Fruit fly (Drosophila melanogaster) whole organism, embryonic: Measurements from ENCODE around the gene Gpdh3.

ENCODE experiments used
- Aef1 ChIP-seq: fragments of 200-800 bp; sonication (Bioruptor generic); IDR thresholded peaks from 3 replicates; pipeline ENCODE4 v1.3.6; 2022; ENCODE audit warnings: missing biosample characterization, missing genetic modification characterization
- BEAF-32 ChIP-seq: fragments of 200-800 bp; sonication (Bioruptor generic); optimal IDR thresholded peaks from 3 replicates; lab custom pipeline; 2017; ENCODE audit warnings: missing biosample characterization, missing genetic modification characterization, mild to moderate bottlenecking, moderate library complexity, missing genetic modification reagents
- Bdp1 ChIP-seq: fragments of 200-800 bp; sonication (Bioruptor generic); optimal IDR thresholded peaks from 3 replicates; lab custom pipeline; 2016; ENCODE audit warnings: missing biosample characterization, missing genetic modification characterization
- CG11504 ChIP-seq: fragments of 200-800 bp; sonication (Bioruptor generic); optimal IDR thresholded peaks from 3 replicates; lab custom pipeline; 2019; ENCODE audit warnings: missing biosample characterization, mild to moderate bottlenecking, missing genetic modification characterization, moderate library complexity
- CG14860 ChIP-seq: fragments of 200-800 bp; sonication (Bioruptor generic); IDR thresholded peaks from 3 replicates; pipeline ENCODE4 v1.3.6; 2022; ENCODE audit warnings: missing biosample characterization, missing genetic modification characterization; ENCODE audit not compliant: partially characterized antibody
- CG14965 ChIP-seq: fragments of 200-800 bp; sonication (Bioruptor generic); optimal IDR thresholded peaks from 2 replicates; lab custom pipeline; 2016; ENCODE audit warnings: missing biosample characterization, missing genetic modification characterization, borderline replicate concordance
- CG1529 ChIP-seq: fragments of 200-800 bp; sonication (Bioruptor generic); optimal IDR thresholded peaks from 3 replicates; lab custom pipeline; 2018; ENCODE audit warnings: missing biosample characterization, missing genetic modification characterization
- CG15479 ChIP-seq: fragments of 200-800 bp; sonication (Bioruptor generic); optimal IDR thresholded peaks from 3 replicates; lab custom pipeline; 2019; ENCODE audit warnings: missing biosample characterization, mild to moderate bottlenecking, missing genetic modification characterization, moderate library complexity
- CG15696 ChIP-seq: fragments of 200-800 bp; sonication (Bioruptor generic); optimal IDR thresholded peaks from 2 replicates; lab custom pipeline; 2019; ENCODE audit warnings: missing biosample characterization, mild to moderate bottlenecking, missing genetic modification characterization, moderate library complexity
- CG1792 ChIP-seq: fragments of 200-800 bp; sonication (Bioruptor generic); optimal IDR thresholded peaks from 2 replicates; lab custom pipeline; 2016; ENCODE audit warnings: missing biosample characterization, missing genetic modification characterization
- CG2199 ChIP-seq: fragments of 200-800 bp; sonication (Bioruptor generic); IDR thresholded peaks from 3 replicates; pipeline ENCODE4 v1.3.6; 2022; ENCODE audit warnings: missing biosample characterization, missing genetic modification characterization
- CG30431 ChIP-seq: fragments of 200-800 bp; sonication (Bioruptor generic); optimal IDR thresholded peaks from 2 replicates; lab custom pipeline; 2017; ENCODE audit warnings: missing biosample characterization, missing genetic modification characterization
- CG3281 ChIP-seq: fragments of 200-800 bp; sonication (Bioruptor generic); optimal IDR thresholded peaks from 3 replicates; lab custom pipeline; 2017; ENCODE audit warnings: missing biosample characterization, mild to moderate bottlenecking, missing genetic modification characterization
- CG4360 ChIP-seq: fragments of 200-800 bp; sonication (Bioruptor generic); IDR thresholded peaks from 2 replicates; pipeline ENCODE4 v1.3.6; 2022; ENCODE audit warnings: missing biosample characterization, missing genetic modification characterization
- CG6272 ChIP-seq: fragments of 200-800 bp; sonication (Bioruptor generic); IDR thresholded peaks from 2 replicates; pipeline ENCODE4 v1.3.6; 2022; ENCODE audit warnings: missing biosample characterization, missing genetic modification characterization
- CG7745 ChIP-seq: fragments of 200-800 bp; sonication (Bioruptor generic); optimal IDR thresholded peaks from 2 replicates; lab custom pipeline; 2018; ENCODE audit warnings: missing biosample characterization, mild to moderate bottlenecking, missing genetic modification characterization, moderate library complexity
- CG7928 ChIP-seq: fragments of 200-800 bp; sonication (Bioruptor generic); optimal IDR thresholded peaks from 2 replicates; lab custom pipeline; 2017; ENCODE audit warnings: missing biosample characterization, mild to moderate bottlenecking, missing genetic modification characterization
- CHES-1-like ChIP-seq: fragments of 200-800 bp; sonication (Bioruptor generic); optimal IDR thresholded peaks from 2 replicates; lab custom pipeline; 2016; ENCODE audit warnings: missing biosample characterization, missing genetic modification characterization
- Dip3 ChIP-seq: fragments of 200-800 bp; sonication (Bioruptor generic); optimal IDR thresholded peaks from 3 replicates; lab custom pipeline; 2016; ENCODE audit warnings: missing biosample characterization, missing genetic modification characterization
- Drgx ChIP-seq: fragments of 200-800 bp; sonication (Bioruptor generic); IDR thresholded peaks from 2 replicates; pipeline ENCODE4 v1.3.6; 2022; ENCODE audit warnings: missing biosample characterization, missing genetic modification characterization
- Hmr ChIP-seq: fragments of 200-800 bp; sonication (Bioruptor generic); optimal IDR thresholded peaks from 3 replicates; lab custom pipeline; 2017; ENCODE audit warnings: mild to moderate bottlenecking, missing biosample characterization, missing genetic modification reagents, missing genetic modification characterization
- Hr51 ChIP-seq, 2 experiments: fragments of 200-800 bp; sonication (Bioruptor generic); optimal IDR thresholded peaks; 2 replicates in 1 of 2; 3 replicates in 1 of 2; lab custom pipeline; 2016 to 2018; ENCODE audit warnings: missing biosample characterization in 2 of 2, missing genetic modification characterization in 2 of 2, mild to moderate bottlenecking in 1 of 2, moderate library complexity in 1 of 2
- Lhr ChIP-seq: fragments of 200-800 bp; sonication (Bioruptor generic); optimal IDR thresholded peaks from 3 replicates; lab custom pipeline; 2017; ENCODE audit warnings: mild to moderate bottlenecking, missing biosample characterization, missing genetic modification reagents, missing genetic modification characterization
- Lim3 ChIP-seq: fragments of 200-800 bp; sonication (Bioruptor generic); IDR thresholded peaks from 2 replicates; pipeline ENCODE4 v1.3.6; 2022; ENCODE audit warnings: missing biosample characterization, missing genetic modification characterization
- NC2α ChIP-seq: fragments of 200-800 bp; sonication (Bioruptor generic); optimal IDR thresholded peaks from 2 replicates; lab custom pipeline; 2016; ENCODE audit warnings: missing biosample characterization, missing genetic modification characterization
- Neu2 ChIP-seq: fragments of 200-800 bp; sonication (Bioruptor generic); optimal IDR thresholded peaks from 3 replicates; lab custom pipeline; 2016; ENCODE audit warnings: missing biosample characterization, missing genetic modification characterization, borderline replicate concordance
- Poxn ChIP-seq: fragments of 200-800 bp; sonication (Bioruptor generic); IDR thresholded peaks from 2 replicates; pipeline ENCODE4 v1.3.6; 2022; ENCODE audit warnings: missing biosample characterization, missing genetic modification characterization
- Sin3A ChIP-seq: fragments of >200 bp; optimal IDR thresholded peaks from 2 replicates; lab custom pipeline; 2018
- Sox102F ChIP-seq: fragments of 200-800 bp; sonication (Bioruptor generic); optimal IDR thresholded peaks from 2 replicates; lab custom pipeline; 2018; ENCODE audit warnings: missing biosample characterization, mild to moderate bottlenecking, missing genetic modification characterization, moderate library complexity
- TFAM ChIP-seq: fragments of 200-800 bp; sonication (Bioruptor generic); optimal IDR thresholded peaks from 2 replicates; lab custom pipeline; 2017; ENCODE audit warnings: missing biosample characterization, missing genetic modification characterization, inconsistent platforms
- Trl ChIP-seq, 3 experiments: fragments of >200 bp in 2 of 3; fragments of 200-800 bp in 1 of 3; sonication (Bioruptor generic) in 1 of 3; optimal IDR thresholded peaks; 2 replicates in 1 of 3; 3 replicates in 2 of 3; lab custom pipeline; 2016 to 2017; ENCODE audit warnings: missing biosample characterization in 1 of 3, missing genetic modification characterization in 1 of 3
- Xbp1 ChIP-seq: fragments of 200-800 bp; sonication (Bioruptor generic); optimal IDR thresholded peaks from 3 replicates; lab custom pipeline; 2016; ENCODE audit warnings: missing biosample characterization, mild to moderate bottlenecking, missing genetic modification characterization
- br ChIP-seq: fragments of >200 bp; optimal IDR thresholded peaks from 2 replicates; lab custom pipeline; 2017
- cad ChIP-seq: fragments of >200 bp; optimal IDR thresholded peaks from 2 replicates; lab custom pipeline; 2017; ENCODE audit warnings: missing biosample characterization, missing genetic modification characterization
- caup ChIP-seq: fragments of 200-800 bp; sonication (Bioruptor generic); optimal IDR thresholded peaks from 3 replicates; lab custom pipeline; 2017; ENCODE audit warnings: missing biosample characterization, mild to moderate bottlenecking, missing genetic modification characterization, moderate library complexity; ENCODE audit not compliant: severe bottlenecking
- chif ChIP-seq, 2 experiments: fragments of 200-800 bp; sonication (Bioruptor generic); optimal IDR thresholded peaks; 3 replicates each; lab custom pipeline; 2016; ENCODE audit warnings: missing biosample characterization in 2 of 2, missing genetic modification characterization in 2 of 2
- dmrt11E ChIP-seq: fragments of 200-800 bp; sonication (Bioruptor generic); optimal IDR thresholded peaks from 3 replicates; lab custom pipeline; 2018; ENCODE audit warnings: missing biosample characterization, mild to moderate bottlenecking, missing genetic modification characterization, moderate library complexity
- ems ChIP-seq: fragments of 200-800 bp; sonication (Bioruptor generic); optimal IDR thresholded peaks from 3 replicates; lab custom pipeline; 2016; ENCODE audit warnings: missing biosample characterization, missing genetic modification characterization
- ewg ChIP-seq: fragments of 200-800 bp; sonication (Bioruptor generic); optimal IDR thresholded peaks from 3 replicates; lab custom pipeline; 2017; ENCODE audit warnings: mild to moderate bottlenecking, missing biosample characterization, missing genetic modification reagents, missing genetic modification characterization
- fru ChIP-seq: fragments of >200 bp; optimal IDR thresholded peaks from 2 replicates; lab custom pipeline; 2017
- hkb ChIP-seq, 2 experiments: fragments of 200-800 bp in 1 of 2; fragments of >200 bp in 1 of 2; sonication (Bioruptor generic) in 1 of 2; IDR thresholded peaks in 1 of 2; optimal IDR thresholded peaks in 1 of 2; 2 replicates each; pipeline versions ENCODE4 v1.3.6 to Lab custom; 2017 to 2022; ENCODE audit warnings: missing biosample characterization in 1 of 2, missing genetic modification characterization in 1 of 2
- jumu ChIP-seq: fragments of 200-800 bp; sonication (Bioruptor generic); optimal IDR thresholded peaks from 3 replicates; lab custom pipeline; 2016; ENCODE audit warnings: missing biosample characterization, missing genetic modification characterization
- kni ChIP-seq: fragments of 200-800 bp; sonication (Bioruptor generic); optimal IDR thresholded peaks from 3 replicates; lab custom pipeline; 2017; ENCODE audit warnings: mild to moderate bottlenecking, missing biosample characterization, missing genetic modification reagents, missing genetic modification characterization
- pho ChIP-seq: fragments of 200-800 bp; sonication (Bioruptor generic); optimal IDR thresholded peaks from 2 replicates; lab custom pipeline; 2016; ENCODE audit warnings: missing biosample characterization, missing genetic modification characterization
- row ChIP-seq: fragments of 200-800 bp; sonication (Bioruptor generic); IDR thresholded peaks from 3 replicates; pipeline ENCODE4 v1.3.6; 2022; ENCODE audit warnings: missing biosample characterization, missing genetic modification characterization
- sc ChIP-seq, 3 experiments: fragments of >200 bp in 2 of 3; fragments of 200-800 bp in 1 of 3; sonication (Bioruptor generic) in 1 of 3; optimal IDR thresholded peaks; 2 replicates in 2 of 3; 3 replicates in 1 of 3; lab custom pipeline; 2017; ENCODE audit warnings: mild to moderate bottlenecking in 1 of 3, missing biosample characterization in 1 of 3, missing genetic modification characterization in 1 of 3, missing genetic modification reagents in 1 of 3
- sens ChIP-seq: fragments of 200-800 bp; sonication (Bioruptor generic); peaks from one replicate; lab custom pipeline; 2016; ENCODE audit warnings: missing biosample characterization, missing genetic modification characterization
- shn ChIP-seq: fragments of 200-800 bp; sonication (Bioruptor generic); optimal IDR thresholded peaks from 3 replicates; lab custom pipeline; 2016; ENCODE audit warnings: missing biosample characterization, missing genetic modification characterization
- so ChIP-seq: fragments of 200-800 bp; sonication (Bioruptor generic); IDR thresholded peaks from 3 replicates; pipeline ENCODE4 v1.3.6; 2022; ENCODE audit warnings: missing biosample characterization, missing genetic modification characterization
- sob ChIP-seq: fragments of 200-800 bp; sonication (Bioruptor generic); IDR thresholded peaks from 2 replicates; pipeline ENCODE4 v1.3.6; 2022; ENCODE audit warnings: missing biosample characterization, missing genetic modification characterization

Gene Gpdh3

dm6 chr3R:22421618-22422017 lies 39.8 kb downstream of the Gpdh3 start (continued):
- TF ChIP-seq Hmr (GFP tag; lab: Kevin White, UChicago) (peak; percentile 56), Poxn (GFP tag; lab: Robert Waterston, UW) (0 out of 2 replicates have a peak, but pooled peaks have one; percentile 36), NC2α (GFP tag; lab: Kevin White, UChicago) (no peak), sc (optimal IDR thresholded peaks at IDR 0.05; lab: Kevin White, UChicago) (no peak), sc (GFP tag; optimal IDR thresholded peaks at IDR 0.05; lab: Kevin White, UChicago) (no peak), Xbp1 (GFP tag; lab: Kevin White, UChicago) (peak; percentile 68), sens (GFP tag; lab: Kevin White, UChicago) (peak; percentile 89), chif (GFP tag; optimal IDR thresholded peaks at IDR 0.05; lab: Kevin White, UChicago) (peak; percentile 24 to 51), Bdp1 (GFP tag; lab: Kevin White, UChicago) (no peak), br (lab: Kevin White, UChicago) (no peak), sob (peak; percentile 72), hkb (optimal IDR thresholded peaks at IDR 0.05; lab: Kevin White, UChicago) (peak; percentile 43), hkb (GFP tag; IDR thresholded peaks at IDR 0.05; lab: Robert Waterston, UW) (peak; percentile 86), CG30431 (GFP tag; lab: Kevin White, UChicago) (no peak), CG1792 (peak; percentile 27), Lhr (GFP tag; lab: Kevin White, UChicago) (no peak), ewg (no peak), Lim3 (GFP tag; lab: Robert Waterston, UW) (no peak), Trl (optimal IDR thresholded peaks at IDR 0.05; lab: Kevin White, UChicago) (no peak), Trl (GFP tag; optimal IDR thresholded peaks at IDR 0.05; lab: Kevin White, UChicago) (peak; percentile 29), Hr51 (GFP tag; optimal IDR thresholded peaks at IDR 0.05; lab: Kevin White, UChicago) (no peak), caup (GFP tag; lab: Kevin White, UChicago) (peak; percentile 33), CG4360 (GFP tag; lab: Robert Waterston, UW) (0 out of 2 replicates have a peak, but pooled peaks have one; percentile 11), TFAM (no peak), CG2199 (GFP tag; lab: Robert Waterston, UW) (no peak), CG14965 (GFP tag; lab: Kevin White, UChicago) (no peak), dmrt11E (tag; lab: Kevin White, UChicago) (peak; percentile 41), Sin3A (lab: Kevin White, UChicago) (no peak), CG7928 (GFP tag; lab: Kevin White, UChicago) (no peak), CG15696 (tag; lab: Kevin White, UChicago) (peak; percentile 5), CG7745 (tag; lab: Kevin White, UChicago) (no peak), so (peak; percentile 60; the same call in 1 of the 3 replicates), fru (no peak), CG6272 (0 out of 2 replicates have a peak, but pooled peaks have one; percentile 48), ems (GFP tag; lab: Kevin White, UChicago) (no peak), Neu2 (GFP tag; lab: Kevin White, UChicago) (no peak), shn (GFP tag; lab: Kevin White, UChicago) (no peak), jumu (GFP tag; lab: Kevin White, UChicago) (no peak), row (GFP tag; lab: Robert Waterston, UW) (peak; percentile 85), Aef1 (GFP tag; lab: Robert Waterston, UW) (peak; percentile 66), CG15479 (GFP tag; lab: Kevin White, UChicago) (no peak), CG14860 (no peak), CG3281 (peak; percentile 48), cad (no peak), kni (no peak), pho (GFP tag; lab: Kevin White, UChicago) (peak; percentile 62), Drgx (peak; percentile 78), Sox102F (GFP tag; lab: Kevin White, UChicago) (no peak), BEAF-32 (no peak), CG11504 (tag; lab: Kevin White, UChicago) (no peak), CHES-1-like (GFP tag; lab: Kevin White, UChicago) (no peak), Dip3 (GFP tag; lab: Kevin White, UChicago) (peak; percentile 56), CG1529 (peak; percentile 3)
